Worm (Caenorhabditis elegans) whole organism, young adult: Measurements from ENCODE around the gene T09B9.4.

Experiments
- B0035.1 ChIP-seq: sonication (generic microtip); optimal IDR thresholded peaks from 2 replicates; lab custom pipeline; 2016; ENCODE audit warnings: missing genetic modification characterization, mild to moderate bottlenecking, missing compliant biosample characterization, missing genotype, missing genetic modification reagents
- F49E8.2 ChIP-seq: sonication (generic microtip); optimal IDR thresholded peaks from 3 replicates; lab custom pipeline; 2017; ENCODE audit warnings: missing genetic modification characterization, mild to moderate bottlenecking, missing compliant biosample characterization, antibody characterized with exemption, moderate library complexity; ENCODE audit not compliant: insufficient read depth
- Y79H2A.3 ChIP-seq: fragments of 200-800 bp; sonication (Bioruptor generic); conservative IDR thresholded peaks from 2 replicates; pipeline ENCODE4 v1.3.6; 2022; ENCODE audit warnings: missing genetic modification reagents, missing genetic modification characterization, missing compliant biosample characterization
- Y95B8A.8 ChIP-seq: fragments of 200-800 bp; sonication (Bioruptor generic); IDR thresholded peaks from 2 replicates; pipeline ENCODE4 v1.3.6; 2022; ENCODE audit warnings: missing genetic modification reagents, missing genetic modification characterization, missing compliant biosample characterization
- ZK185.1 ChIP-seq: sonication (generic microtip); optimal IDR thresholded peaks from 2 replicates; lab custom pipeline; 2016; ENCODE audit warnings: mild to moderate bottlenecking, missing genetic modification characterization, missing compliant biosample characterization; ENCODE audit not compliant: poor library complexity, severe bottlenecking
- ceh-27 ChIP-seq: fragments of 200-800 bp; sonication (Bioruptor generic); optimal IDR thresholded peaks from 2 replicates; lab custom pipeline; 2018; ENCODE audit warnings: mild to moderate bottlenecking, missing genetic modification characterization, moderate library complexity, missing compliant biosample characterization
- efl-1 ChIP-seq: fragments of 150-350 bp; optimal IDR thresholded peaks from 2 replicates; lab custom pipeline; 2014; ENCODE audit warnings: missing biosample characterization, missing genetic modification reagents, missing genetic modification characterization
- hmg-1.2 ChIP-seq: fragments of 200-800 bp; sonication (Bioruptor generic); IDR thresholded peaks from 2 replicates; pipeline ENCODE4 v1.3.6; 2022; ENCODE audit warnings: missing genetic modification reagents, missing genetic modification characterization, missing compliant biosample characterization
- lin-35 ChIP-seq, 3 experiments: fragments of 150-350 bp in 2 of 3; sonication (generic microtip) in 1 of 3; optimal IDR thresholded peaks; 2 replicates each; lab custom pipeline; 2014 to 2018; ENCODE audit warnings: missing biosample characterization in 3 of 3, missing genetic modification characterization in 3 of 3, missing genetic modification reagents in 3 of 3
- nhr-80 ChIP-seq: sonication (generic microtip); optimal IDR thresholded peaks from 2 replicates; lab custom pipeline; 2016; ENCODE audit warnings: missing genetic modification characterization, missing compliant biosample characterization
- nhr-90 ChIP-seq: sonication (generic microtip); optimal IDR thresholded peaks from 2 replicates; lab custom pipeline; 2016; ENCODE audit warnings: missing genotype, mild to moderate bottlenecking, missing genetic modification characterization, missing compliant biosample characterization

DNA sequence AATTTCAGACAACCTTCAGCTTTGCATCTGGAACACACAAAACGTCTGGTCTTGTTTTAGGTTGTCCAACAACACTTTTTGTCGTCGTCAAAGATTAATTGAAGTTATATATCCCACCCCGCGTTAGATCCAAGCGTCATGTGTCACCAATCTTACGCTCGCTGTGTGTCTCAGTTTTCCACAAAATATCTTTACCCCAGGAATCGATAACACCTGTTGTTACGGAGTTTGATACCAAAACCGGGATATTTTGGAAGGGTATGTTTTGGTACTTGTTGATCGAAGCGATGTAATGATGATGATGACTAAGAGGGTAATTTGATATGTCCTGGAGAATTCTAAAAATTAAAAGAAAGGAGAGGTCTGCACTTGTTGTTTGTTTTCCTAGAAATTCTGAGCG is 38.7 kb downstream of the T09B9.4 start:
- TF ChIP-seq nhr-80: no peak
- TF ChIP-seq hmg-1.2: no peak
- TF ChIP-seq Y79H2A.3 (GFP tag; lab: Robert Waterston, UW): no peak
- no peak for TF ChIP-seq nhr-90 (tag; lab: Kevin White, UChicago)
- TF ChIP-seq efl-1: no peak
- TF ChIP-seq ceh-27 (GFP tag; lab: Kevin White, UChicago): no peak
- TF ChIP-seq F49E8.2 (tag; lab: Kevin White, UChicago): no peak
- TF ChIP-seq ZK185.1: no peak
- TF ChIP-seq lin-35 (GFP tag; optimal IDR thresholded peaks at IDR 0.05; lab: Kevin White, UChicago): no peak
- TF ChIP-seq Y95B8A.8 (GFP tag; lab: Robert Waterston, UW): no peak
- TF ChIP-seq B0035.1: no peak
